Fruit fly (Drosophila melanogaster): Measurements from ENCODE around the gene CG7341.
A peak's percentile ranks its signal among the peaks of the same experiment; 100 is the strongest.

Gene CG7341

dm6 chr3L:18077649-18078417, 34.9 kb upstream of the CG7341 start (continued):
- peak; percentile 38; the same call in 2 of the 3 replicates for TF ChIP-seq croc (GFP tag; conservative IDR thresholded peaks at IDR 0.05)
- no peak for TF ChIP-seq Fer3 (tag; optimal IDR thresholded peaks at IDR 0.05)
- TF ChIP-seq CG9727 (GFP tag; optimal IDR thresholded peaks at IDR 0.05): peak; percentile 42
- peak in 1 of 2 experiments; percentile 25 for TF ChIP-seq Hr78 (GFP tag; optimal IDR thresholded peaks at IDR 0.05)
- no peak for TF ChIP-seq CG8290 (GFP tag; optimal IDR thresholded peaks at IDR 0.05)
- no peak for TF ChIP-seq CG8290 (tag; optimal IDR thresholded peaks at IDR 0.05)
- TF ChIP-seq CG8388 (GFP tag; optimal IDR thresholded peaks at IDR 0.05): peak; percentile 36
- no peak for TF ChIP-seq CG17829 (tag; optimal IDR thresholded peaks at IDR 0.05)
- TF ChIP-seq CG17612 (GFP tag; IDR thresholded peaks at IDR 0.05): no peak
- no peak for TF ChIP-seq CG12391 (tag; optimal IDR thresholded peaks at IDR 0.05)
- no peak for TF ChIP-seq Atf6 (GFP tag; IDR thresholded peaks at IDR 0.05)
- TF ChIP-seq ewg (GFP tag; optimal IDR thresholded peaks at IDR 0.05): peak; percentile 24
- no peak for TF ChIP-seq danr (GFP tag; IDR thresholded peaks at IDR 0.05)
- TF ChIP-seq CG17385 (GFP tag; optimal IDR thresholded peaks at IDR 0.05): peak; percentile 42
- TF ChIP-seq Atf-2 (GFP tag; optimal IDR thresholded peaks at IDR 0.05): no peak
- TF ChIP-seq CG18764 (GFP tag; optimal IDR thresholded peaks at IDR 0.05): no peak
- TF ChIP-seq vnd (GFP tag; IDR thresholded peaks at IDR 0.05; ENCODE audit: partially characterized antibody): no peak
- TF ChIP-seq Scr (GFP tag; IDR thresholded peaks at IDR 0.05; ENCODE audit: partially characterized antibody): no peak
- TF ChIP-seq Blimp-1 (GFP tag; optimal IDR thresholded peaks at IDR 0.05): peak; percentile 23
- peak; percentile 75 for TF ChIP-seq gem (tag; optimal IDR thresholded peaks at IDR 0.05)
- peak; percentile 50 for TF ChIP-seq ATbp (GFP tag; optimal IDR thresholded peaks at IDR 0.05)
- peak; percentile 86 for TF ChIP-seq nom (GFP tag; optimal IDR thresholded peaks at IDR 0.05)
- peak; percentile 8 for TF ChIP-seq Six4 (GFP tag; optimal IDR thresholded peaks at IDR 0.05)
- peak; percentile 3 for TF ChIP-seq cg (GFP tag; optimal IDR thresholded peaks at IDR 0.05)
- TF ChIP-seq Drgx (GFP tag; IDR thresholded peaks at IDR 0.05): peak; percentile 93
- peak; percentile 69 for TF ChIP-seq Sox100B (GFP tag; optimal IDR thresholded peaks at IDR 0.05)
- TF ChIP-seq sug (tag; optimal IDR thresholded peaks at IDR 0.05): no peak
- no peak for TF ChIP-seq CG11696 (GFP tag; IDR thresholded peaks at IDR 0.05)
- no peak for TF ChIP-seq GATAe (GFP tag; conservative IDR thresholded peaks at IDR 0.05)
- TF ChIP-seq CG17802 (tag; optimal IDR thresholded peaks at IDR 0.05): no peak
- no peak for TF ChIP-seq pb (GFP tag; optimal IDR thresholded peaks at IDR 0.05)
- TF ChIP-seq kni (GFP tag; optimal IDR thresholded peaks at IDR 0.05): no peak
- TF ChIP-seq dm (GFP tag; optimal IDR thresholded peaks at IDR 0.05): no peak
- no peak for TF ChIP-seq mld (GFP tag; IDR thresholded peaks at IDR 0.05; ENCODE audit: partially characterized antibody)
- no peak for TF ChIP-seq Ada2b (GFP tag; IDR thresholded peaks at IDR 0.05)
- TF ChIP-seq E2f1 (GFP tag; IDR thresholded peaks at IDR 0.05): peak; percentile 26; the same call in 1 of the 2 replicates
- TF ChIP-seq unpg (GFP tag; optimal IDR thresholded peaks at IDR 0.05): peak; percentile 35
- TF ChIP-seq Aef1 (GFP tag; IDR thresholded peaks at IDR 0.05): no peak
- TF ChIP-seq fru (optimal IDR thresholded peaks at IDR 0.05): no peak
- TF ChIP-seq tgo (GFP tag; IDR thresholded peaks at IDR 0.05): no peak; the same call in 2 of the 3 replicates
- no peak for TF ChIP-seq CkIIα-i1 (GFP tag; IDR thresholded peaks at IDR 0.05)
- no peak for TF ChIP-seq CG7271 (tag; optimal IDR thresholded peaks at IDR 0.05)
- no peak for TF ChIP-seq CG12236 (GFP tag; optimal IDR thresholded peaks at IDR 0.05)
- TF ChIP-seq CG4424 (GFP tag; optimal IDR thresholded peaks at IDR 0.05): peak; percentile 6
- peak; percentile 62 for TF ChIP-seq CG18262 (tag; optimal IDR thresholded peaks at IDR 0.05)
- peak; percentile 11 for TF ChIP-seq CG30403 (GFP tag; optimal IDR thresholded peaks at IDR 0.05)
- TF ChIP-seq CG17186 (GFP tag; optimal IDR thresholded peaks at IDR 0.05): no peak
- TF ChIP-seq HHEX (GFP tag; optimal IDR thresholded peaks at IDR 0.05): no peak
- TF ChIP-seq kah (GFP tag; optimal IDR thresholded peaks at IDR 0.05): no peak
- no peak for TF ChIP-seq CG43689 (GFP tag; IDR thresholded peaks at IDR 0.05)

Data from whole organism, embryonic.